Worm (Caenorhabditis elegans): ENCODE results near the gene suex-2.

ce11 chrIV:9000664-9001063 lies 32.6 kb downstream of the suex-2 start:
- TF ChIP-seq B0310.2 (tag; optimal IDR thresholded peaks at IDR 0.05) (no peak), ama-1 (optimal IDR thresholded peaks at IDR 0.05) (no peak), hnd-1 (tag; optimal IDR thresholded peaks at IDR 0.05) (no peak), flt-1 (GFP tag; IDR thresholded peaks at IDR 0.05) (no peak), ets-7 (tag; optimal IDR thresholded peaks at IDR 0.05) (no peak), aly-1 (tag; optimal IDR thresholded peaks at IDR 0.05) (no peak), sea-1 (GFP tag; conservative IDR thresholded peaks at IDR 0.05) (no peak)
